Worm (Caenorhabditis elegans) whole organism, L4 larva: ENCODE measurements around the gene adh-5.

Experiments used
- madf-9 ChIP-seq: fragments of 200-800 bp; sonication (Bioruptor generic); conservative IDR thresholded peaks from 2 replicates; pipeline ENCODE4 v1.3.6; 2022; ENCODE audit warnings: missing genetic modification reagents, missing genetic modification characterization, missing compliant biosample characterization
- nhr-11 ChIP-seq: fragments of 150-350 bp; optimal IDR thresholded peaks from 2 replicates; lab custom pipeline; 2014; ENCODE audit warnings: missing biosample characterization, missing genetic modification characterization
- nhr-76 ChIP-seq: fragments of 150-350 bp; optimal IDR thresholded peaks from 2 replicates; lab custom pipeline; 2014; ENCODE audit warnings: missing biosample characterization, missing genetic modification characterization
- skn-1 ChIP-seq: fragments of 150-350 bp; optimal IDR thresholded peaks from 2 replicates; lab custom pipeline; 2014; ENCODE audit warnings: missing biosample characterization, missing genetic modification characterization
- tag-97 ChIP-seq: fragments of 200-800 bp; sonication (Bioruptor generic); IDR thresholded peaks from 2 replicates; pipeline ENCODE4 v1.3.6; 2022; ENCODE audit warnings: missing genetic modification characterization, missing compliant biosample characterization

- no peak for TF ChIP-seq nhr-11 (tag; lab: Kevin White, UChicago)
- no peak for TF ChIP-seq nhr-76 (tag; lab: Kevin White, UChicago)
- TF ChIP-seq madf-9 (GFP tag; lab: Robert Waterston, UW): no peak
- no peak for TF ChIP-seq tag-97
- no peak for TF ChIP-seq skn-1 (tag; lab: Kevin White, UChicago)
Observed at ce11 chrV:949760-950159, 38.2 kb downstream of the adh-5 start, which contains the start of gene Y50D4C.6.
